Worm (Caenorhabditis elegans) whole organism, early embryonic: Measurements from ENCODE around the gene F12A10.9.

Source experiments
- B0310.2 ChIP-seq: sonication (generic microtip); optimal IDR thresholded peaks from 2 replicates; lab custom pipeline; 2016; ENCODE audit warnings: mild to moderate bottlenecking, missing genetic modification characterization, missing compliant biosample characterization
- F13C5.2 ChIP-seq: sonication (generic microtip); optimal IDR thresholded peaks from 2 replicates; lab custom pipeline; 2017; ENCODE audit warnings: mild to moderate bottlenecking, missing genetic modification characterization, inconsistent platforms, missing compliant biosample characterization
- aly-1 ChIP-seq: sonication (generic microtip); optimal IDR thresholded peaks from 2 replicates; lab custom pipeline; 2016; ENCODE audit warnings: missing genetic modification characterization, missing compliant biosample characterization
- ama-1 ChIP-seq: fragments of 150-350 bp; optimal IDR thresholded peaks from 2 replicates; lab custom pipeline; 2014
- ceh-13 ChIP-seq: fragments of 200-800 bp; sonication (Bioruptor generic); optimal IDR thresholded peaks from 2 replicates; lab custom pipeline; 2018; ENCODE audit warnings: mild to moderate bottlenecking, missing genetic modification characterization, missing compliant biosample characterization
- ceh-36 ChIP-seq: sonication (generic microtip); optimal IDR thresholded peaks from 2 replicates; lab custom pipeline; 2016; ENCODE audit warnings: missing genetic modification characterization, inconsistent platforms, missing compliant biosample characterization
- ets-7 ChIP-seq: sonication (generic microtip); optimal IDR thresholded peaks from 2 replicates; lab custom pipeline; 2016; ENCODE audit warnings: missing genotype, missing genetic modification characterization, missing compliant biosample characterization
- flt-1 ChIP-seq: fragments of 200-800 bp; sonication (Bioruptor generic); IDR thresholded peaks from 2 replicates; pipeline ENCODE4 v1.3.6; 2022; ENCODE audit warnings: missing genetic modification characterization, missing compliant biosample characterization
- hmbx-1 ChIP-seq: sonication (generic microtip); optimal IDR thresholded peaks from 2 replicates; lab custom pipeline; 2016; ENCODE audit warnings: mild to moderate bottlenecking, missing genetic modification characterization, missing compliant biosample characterization
- hmg-4 ChIP-seq: fragments of 200-800 bp; sonication (Bioruptor generic); optimal IDR thresholded peaks from 2 replicates; lab custom pipeline; 2018; ENCODE audit warnings: mild to moderate bottlenecking, missing genetic modification characterization, missing compliant biosample characterization
- hnd-1 ChIP-seq: sonication (generic microtip); optimal IDR thresholded peaks from 2 replicates; lab custom pipeline; 2016; ENCODE audit warnings: missing genetic modification characterization, missing compliant biosample characterization
- pes-1 ChIP-seq: fragments of 200-800 bp; sonication (Bioruptor generic); IDR thresholded peaks from 2 replicates; pipeline ENCODE4 v1.3.6; 2022; ENCODE audit warnings: missing genetic modification reagents, missing genetic modification characterization, missing compliant biosample characterization
- scrt-1 ChIP-seq: fragments of 200-800 bp; sonication (Bioruptor generic); IDR thresholded peaks from 2 replicates; pipeline ENCODE4 v1.3.6; 2022; ENCODE audit warnings: missing genetic modification characterization, missing compliant biosample characterization
- sea-1 ChIP-seq: fragments of 200-800 bp; sonication (Bioruptor generic); conservative IDR thresholded peaks from 2 replicates; pipeline ENCODE4 v1.3.6; 2022; ENCODE audit warnings: missing genetic modification characterization, missing compliant biosample characterization
- tbx-11 ChIP-seq: fragments of 200-800 bp; sonication (Bioruptor generic); IDR thresholded peaks from 2 replicates; pipeline ENCODE4 v1.3.6; 2022; ENCODE audit warnings: missing genetic modification characterization, missing compliant biosample characterization
- tbx-37 ChIP-seq: fragments of 200-800 bp; sonication (Bioruptor generic); conservative IDR thresholded peaks from 2 replicates; pipeline ENCODE4 v1.3.6; 2022; ENCODE audit warnings: missing genetic modification reagents, missing genetic modification characterization, missing compliant biosample characterization
- tra-4 ChIP-seq: sonication (generic microtip); optimal IDR thresholded peaks from 2 replicates; lab custom pipeline; 2017; ENCODE audit warnings: missing genetic modification characterization, missing compliant biosample characterization

F12A10.9 gene

DNA sequence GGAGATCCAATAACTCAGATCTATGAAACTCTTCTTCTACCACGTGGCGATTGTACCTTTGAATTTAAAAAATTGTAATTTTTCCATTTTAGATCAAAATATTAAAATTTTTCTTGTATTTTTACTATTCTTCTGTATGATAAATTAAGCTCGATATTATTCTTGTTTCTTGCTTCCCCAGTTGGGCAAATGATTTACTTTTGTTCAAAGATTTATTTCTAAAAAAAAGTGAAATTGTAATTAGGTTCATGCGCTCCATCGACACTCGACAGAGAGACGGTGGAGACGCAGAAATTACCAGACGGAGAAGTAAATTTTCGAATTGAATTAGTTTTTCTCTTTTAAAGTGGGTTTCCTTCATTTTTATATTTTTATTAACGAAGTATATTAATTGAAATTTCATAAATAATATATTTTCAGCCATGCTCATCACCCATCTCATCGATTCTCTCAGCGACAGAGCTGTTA lies 7.4 kb downstream of the F12A10.9 start, which contains the start of gene npp-24:
Gene npp-24 (plus strand): TSS at position 51 of the 468 bp plus-strand sequence.
- TF ChIP-seq B0310.2 (tag; lab: Kevin White, UChicago) (no peak), tbx-11 (GFP tag; lab: Robert Waterston, UW) (no peak), hmbx-1 (tag; lab: Kevin White, UChicago) (no peak), hnd-1 (tag; lab: Kevin White, UChicago) (no peak), F13C5.2 (tag; lab: Kevin White, UChicago) (no peak), tbx-37 (GFP tag; lab: Robert Waterston, UW) (no peak), flt-1 (GFP tag; lab: Robert Waterston, UW) (no peak), scrt-1 (GFP tag; lab: Robert Waterston, UW) (no peak), ceh-13 (GFP tag; lab: Kevin White, UChicago) (no peak), ceh-36 (tag; lab: Kevin White, UChicago) (no peak), pes-1 (GFP tag; lab: Robert Waterston, UW) (no peak), ets-7 (no peak), ama-1 (lab: Kevin White, UChicago) (no peak), sea-1 (GFP tag; lab: Robert Waterston, UW) (no peak), hmg-4 (GFP tag; lab: Kevin White, UChicago) (no peak), tra-4 (tag; lab: Kevin White, UChicago) (no peak)

- TF ChIP-seq tra-4 (tag; lab: Kevin White, UChicago) (no peak), hmbx-1 (tag; lab: Kevin White, UChicago) (no peak)
Observed at ce11 chrII:5511417-5512353, 13.2 kb downstream of the F12A10.9 start.

DNA sequence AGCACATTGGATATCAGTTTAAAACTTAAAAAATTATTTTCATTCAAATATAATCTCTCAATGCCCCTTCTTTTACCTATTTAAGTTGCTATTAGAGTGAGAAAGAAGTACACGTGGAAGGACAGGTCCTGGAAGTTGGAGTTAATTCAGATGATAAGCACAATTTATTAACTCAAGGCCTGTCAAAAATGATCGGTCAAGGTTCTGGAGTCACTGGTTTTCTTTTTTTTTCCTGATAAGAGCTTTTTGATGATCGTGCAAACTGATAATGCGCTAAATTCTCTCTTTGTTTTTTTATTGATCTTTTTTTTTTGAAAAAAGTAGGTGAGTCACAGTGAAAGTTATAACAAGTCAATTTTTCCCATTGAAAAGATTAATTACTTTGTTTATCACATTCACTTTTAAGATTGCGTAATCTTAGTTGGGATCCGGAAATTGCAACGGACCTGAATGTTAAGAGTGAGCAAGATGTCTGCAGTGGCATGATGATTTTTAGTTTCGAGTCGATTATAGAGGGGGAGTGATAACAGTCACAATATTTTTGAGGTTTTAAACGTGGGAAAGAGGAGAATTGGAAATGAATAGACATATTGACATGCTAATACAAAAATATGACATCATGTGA lies 14.1 kb downstream of the F12A10.9 start:
- TF ChIP-seq ceh-36 (tag; lab: Kevin White, UChicago), result no peak
- no peak for TF ChIP-seq ceh-13 (GFP tag; lab: Kevin White, UChicago)
- TF ChIP-seq flt-1 (GFP tag; lab: Robert Waterston, UW), result no peak
- TF ChIP-seq scrt-1 (GFP tag; lab: Robert Waterston, UW), result no peak
- no peak for TF ChIP-seq ama-1 (lab: Kevin White, UChicago)
- no peak for TF ChIP-seq tbx-11 (GFP tag; lab: Robert Waterston, UW)
- TF ChIP-seq hnd-1 (tag; lab: Kevin White, UChicago), result no peak
- no peak for TF ChIP-seq hmg-4 (GFP tag; lab: Kevin White, UChicago)
- TF ChIP-seq F13C5.2 (tag; lab: Kevin White, UChicago), result no peak
- no peak for TF ChIP-seq aly-1 (tag; lab: Kevin White, UChicago)
- TF ChIP-seq ets-7, result no peak
- no peak for TF ChIP-seq sea-1 (GFP tag; lab: Robert Waterston, UW)
- no peak for TF ChIP-seq B0310.2 (tag; lab: Kevin White, UChicago)
- no peak for TF ChIP-seq tbx-37 (GFP tag; lab: Robert Waterston, UW)
- no peak for TF ChIP-seq pes-1 (GFP tag; lab: Robert Waterston, UW)

ce11 chrII:5514846-5515245 lies 16.4 kb downstream of the F12A10.9 start, which contains the start of gene sahd-1:
Gene sahd-1, minus strand, starts transcription at chrII:5514945.
- TF ChIP-seq ceh-36 (tag; lab: Kevin White, UChicago) (no peak), tra-4 (tag; lab: Kevin White, UChicago) (no peak), tbx-11 (GFP tag; lab: Robert Waterston, UW) (no peak), sea-1 (GFP tag; lab: Robert Waterston, UW) (no peak), ceh-13 (GFP tag; lab: Kevin White, UChicago) (no peak), ets-7 (no peak), flt-1 (GFP tag; lab: Robert Waterston, UW) (no peak), scrt-1 (GFP tag; lab: Robert Waterston, UW) (no peak), B0310.2 (tag; lab: Kevin White, UChicago) (no peak), pes-1 (GFP tag; lab: Robert Waterston, UW) (no peak), tbx-37 (GFP tag; lab: Robert Waterston, UW) (no peak), hmg-4 (GFP tag; lab: Kevin White, UChicago) (no peak), ama-1 (lab: Kevin White, UChicago) (no peak), hnd-1 (tag; lab: Kevin White, UChicago) (no peak), aly-1 (tag; lab: Kevin White, UChicago) (no peak)

ce11 chrII:5515542-5515941 lies 17.1 kb downstream of the F12A10.9 start, which contains the start of gene ZK177.3:
Gene ZK177.3, plus strand, starts transcription at chrII:5515842.
- TF ChIP-seq tbx-37 (GFP tag; lab: Robert Waterston, UW) (no peak), tra-4 (tag; lab: Kevin White, UChicago) (no peak), B0310.2 (tag; lab: Kevin White, UChicago) (no peak), sea-1 (GFP tag; lab: Robert Waterston, UW) (no peak), ama-1 (lab: Kevin White, UChicago) (no peak), tbx-11 (GFP tag; lab: Robert Waterston, UW) (no peak), ets-7 (no peak), pes-1 (GFP tag; lab: Robert Waterston, UW) (no peak), F13C5.2 (tag; lab: Kevin White, UChicago) (no peak), flt-1 (GFP tag; lab: Robert Waterston, UW) (no peak), hmg-4 (GFP tag; lab: Kevin White, UChicago) (no peak), ceh-36 (tag; lab: Kevin White, UChicago) (no peak), ceh-13 (GFP tag; lab: Kevin White, UChicago) (no peak), scrt-1 (GFP tag; lab: Robert Waterston, UW) (no peak), aly-1 (tag; lab: Kevin White, UChicago) (no peak), hmbx-1 (tag; lab: Kevin White, UChicago) (no peak), hnd-1 (tag; lab: Kevin White, UChicago) (no peak)
